Worm (Caenorhabditis elegans) whole organism, late embryonic: ENCODE data around the gene C03A7.13.

Experiments
- C08G9.2 ChIP-seq: sonication (generic microtip); optimal IDR thresholded peaks from 2 replicates; lab custom pipeline; 2016; ENCODE audit warnings: mild to moderate bottlenecking, missing genetic modification characterization, moderate library complexity, missing compliant biosample characterization
- K02D7.2 ChIP-seq: sonication (generic microtip); optimal IDR thresholded peaks from 2 replicates; lab custom pipeline; 2017; ENCODE audit warnings: mild to moderate bottlenecking, missing genetic modification characterization, missing compliant biosample characterization
- K09A11.1 ChIP-seq: sonication (generic microtip); optimal IDR thresholded peaks from 2 replicates; lab custom pipeline; 2017; ENCODE audit warnings: antibody characterized with exemption, mild to moderate bottlenecking, missing genetic modification characterization, missing compliant biosample characterization; ENCODE audit not compliant: insufficient read depth
- T23F11.4 ChIP-seq: fragments of 200-800 bp; sonication (Bioruptor generic); optimal IDR thresholded peaks from 2 replicates; lab custom pipeline; 2018; ENCODE audit warnings: mild to moderate bottlenecking, missing genetic modification characterization, missing compliant biosample characterization
- ama-1 ChIP-seq: fragments of 150-350 bp; optimal IDR thresholded peaks from 2 replicates; lab custom pipeline; 2014
- ceh-14 ChIP-seq: sonication (generic microtip); optimal IDR thresholded peaks from 2 replicates; lab custom pipeline; 2016; ENCODE audit warnings: missing genotype, missing genetic modification characterization, missing compliant biosample characterization
- ceh-18 ChIP-seq: sonication (generic microtip); optimal IDR thresholded peaks from 2 replicates; lab custom pipeline; 2016; ENCODE audit warnings: missing genetic modification characterization, missing compliant biosample characterization
- ceh-24 ChIP-seq: sonication (generic microtip); optimal IDR thresholded peaks from 2 replicates; lab custom pipeline; 2016; ENCODE audit warnings: mild to moderate bottlenecking, missing genetic modification characterization, missing compliant biosample characterization
- ceh-30 ChIP-seq: fragments of 150-350 bp; optimal IDR thresholded peaks from 2 replicates; lab custom pipeline; 2014; ENCODE audit warnings: missing biosample characterization, missing genetic modification characterization
- ceh-45 ChIP-seq: fragments of 200-800 bp; sonication (Bioruptor generic); IDR thresholded peaks from 2 replicates; pipeline ENCODE4 v1.3.6; 2022; ENCODE audit warnings: missing genetic modification reagents, missing genetic modification characterization, missing compliant biosample characterization
- ceh-48 ChIP-seq: sonication (generic microtip); optimal IDR thresholded peaks from 2 replicates; lab custom pipeline; 2016; ENCODE audit warnings: missing genetic modification characterization, inconsistent platforms, missing compliant biosample characterization
- ceh-6 ChIP-seq: fragments of 200-800 bp; sonication (Bioruptor generic); optimal IDR thresholded peaks from 2 replicates; lab custom pipeline; 2018; ENCODE audit warnings: mild to moderate bottlenecking, missing genetic modification characterization, missing compliant biosample characterization
- dmd-4 ChIP-seq: sonication (generic microtip); optimal IDR thresholded peaks from 2 replicates; lab custom pipeline; 2016; ENCODE audit warnings: borderline replicate concordance, missing genetic modification characterization, missing compliant biosample characterization
- elt-2 ChIP-seq: sonication (generic microtip); optimal IDR thresholded peaks from 2 replicates; lab custom pipeline; 2016; ENCODE audit warnings: missing genetic modification reagents, missing genetic modification characterization, missing compliant biosample characterization
- elt-4 ChIP-seq: sonication (generic microtip); optimal IDR thresholded peaks from 2 replicates; lab custom pipeline; 2016; ENCODE audit warnings: missing genetic modification characterization, missing compliant biosample characterization
- ets-4 ChIP-seq: sonication (generic microtip); optimal IDR thresholded peaks from 2 replicates; lab custom pipeline; 2016; ENCODE audit warnings: missing genetic modification characterization, missing compliant biosample characterization
- eyg-1 ChIP-seq: sonication (generic microtip); optimal IDR thresholded peaks from 2 replicates; lab custom pipeline; 2016; ENCODE audit warnings: missing genotype, missing genetic modification characterization, missing compliant biosample characterization
- fax-1 ChIP-seq: sonication (generic microtip); optimal IDR thresholded peaks from 2 replicates; lab custom pipeline; 2016; ENCODE audit warnings: missing genotype, missing genetic modification characterization, missing compliant biosample characterization
- fkh-6 ChIP-seq: sonication (generic microtip); optimal IDR thresholded peaks from 2 replicates; lab custom pipeline; 2016; ENCODE audit warnings: missing genetic modification characterization, missing compliant biosample characterization
- gmeb-2 ChIP-seq: sonication (generic microtip); optimal IDR thresholded peaks from 2 replicates; lab custom pipeline; 2016; ENCODE audit warnings: missing genetic modification characterization, inconsistent platforms, missing compliant biosample characterization
- hlh-15 ChIP-seq: sonication (generic microtip); optimal IDR thresholded peaks from 2 replicates; lab custom pipeline; 2016; ENCODE audit warnings: missing genetic modification characterization, missing compliant biosample characterization
- hlh-30 ChIP-seq: sonication (generic microtip); optimal IDR thresholded peaks from 2 replicates; lab custom pipeline; 2017; ENCODE audit warnings: antibody characterized with exemption, missing genetic modification characterization, missing compliant biosample characterization; ENCODE audit not compliant: insufficient read depth
- hlh-6 ChIP-seq: sonication (generic microtip); optimal IDR thresholded peaks from 2 replicates; lab custom pipeline; 2016; ENCODE audit warnings: missing genotype, missing genetic modification characterization, missing compliant biosample characterization
- hlh-8 ChIP-seq: sonication (generic microtip); optimal IDR thresholded peaks from 2 replicates; lab custom pipeline; 2016; ENCODE audit warnings: missing genotype, missing genetic modification characterization, missing compliant biosample characterization
- lin-11 ChIP-seq: fragments of 200-800 bp; sonication (Bioruptor generic); optimal IDR thresholded peaks from 2 replicates; lab custom pipeline; 2018; ENCODE audit warnings: mild to moderate bottlenecking, missing genetic modification characterization, missing compliant biosample characterization
- mec-3 ChIP-seq: sonication (generic microtip); optimal IDR thresholded peaks from 2 replicates; lab custom pipeline; 2016; ENCODE audit warnings: borderline replicate concordance, missing genetic modification characterization, missing compliant biosample characterization
- nfya-1 ChIP-seq: sonication (generic microtip); optimal IDR thresholded peaks from 2 replicates; lab custom pipeline; 2017; ENCODE audit warnings: missing genetic modification characterization, mild to moderate bottlenecking, missing compliant biosample characterization, antibody characterized with exemption, moderate library complexity
- odd-2 ChIP-seq: sonication (generic microtip); optimal IDR thresholded peaks from 2 replicates; lab custom pipeline; 2017; ENCODE audit warnings: antibody characterized with exemption, mild to moderate bottlenecking, missing genetic modification characterization, missing compliant biosample characterization
- pag-3 ChIP-seq: sonication (generic microtip); optimal IDR thresholded peaks from 2 replicates; lab custom pipeline; 2016; ENCODE audit warnings: missing compliant biosample characterization, missing genetic modification characterization, borderline replicate concordance
- pat-9 ChIP-seq: fragments of 200-800 bp; sonication (Bioruptor generic); optimal IDR thresholded peaks from 2 replicates; lab custom pipeline; 2018; ENCODE audit warnings: mild to moderate bottlenecking, missing genetic modification characterization, moderate library complexity, missing compliant biosample characterization
- pax-1 ChIP-seq: fragments of 150-350 bp; optimal IDR thresholded peaks from 2 replicates; lab custom pipeline; 2014; ENCODE audit warnings: missing biosample characterization, missing genetic modification characterization
- pha-2 ChIP-seq: sonication (generic microtip); optimal IDR thresholded peaks from 2 replicates; lab custom pipeline; 2017; ENCODE audit warnings: mild to moderate bottlenecking, missing genetic modification characterization, missing compliant biosample characterization
- pha-4 ChIP-seq: fragments of 150-350 bp; optimal IDR thresholded peaks from 2 replicates; lab custom pipeline; 2018; ENCODE audit warnings: missing biosample characterization, missing genetic modification reagents, missing genetic modification characterization
- pqm-1 ChIP-seq: sonication (generic microtip); optimal IDR thresholded peaks from 2 replicates; lab custom pipeline; 2016; ENCODE audit warnings: missing genetic modification characterization, missing compliant biosample characterization
- rnt-1 ChIP-seq: sonication (generic microtip); optimal IDR thresholded peaks from 2 replicates; lab custom pipeline; 2016; ENCODE audit warnings: missing genetic modification characterization, missing compliant biosample characterization
- sdc-2 ChIP-seq: sonication (generic microtip); optimal IDR thresholded peaks from 2 replicates; lab custom pipeline; 2016; ENCODE audit warnings: missing genotype, missing genetic modification characterization, missing compliant biosample characterization
- sox-2 ChIP-seq: fragments of 200-800 bp; sonication (Bioruptor generic); IDR thresholded peaks from 2 replicates; pipeline ENCODE4 v1.3.6; 2022; ENCODE audit warnings: missing genetic modification reagents, missing genetic modification characterization, missing compliant biosample characterization
- tbx-2 ChIP-seq: sonication (generic microtip); optimal IDR thresholded peaks from 2 replicates; lab custom pipeline; 2016; ENCODE audit warnings: missing genetic modification characterization, missing compliant biosample characterization
- tbx-7 ChIP-seq: sonication (generic microtip); optimal IDR thresholded peaks from 2 replicates; lab custom pipeline; 2016; ENCODE audit warnings: missing genotype, missing genetic modification characterization, missing compliant biosample characterization
- unc-3 ChIP-seq, 2 experiments: fragments of 200-800 bp in 1 of 2; sonication (Bioruptor generic) in 1 of 2; sonication (generic microtip) in 1 of 2; conservative IDR thresholded peaks in 1 of 2; optimal IDR thresholded peaks in 1 of 2; 2 replicates each; pipeline versions ENCODE4 v1.3.6 to Lab custom; 2016 to 2022; ENCODE audit warnings: missing compliant biosample characterization in 2 of 2, missing genetic modification characterization in 2 of 2, missing genetic modification reagents in 1 of 2
- unc-42 ChIP-seq: sonication (generic microtip); optimal IDR thresholded peaks from 2 replicates; lab custom pipeline; 2016; ENCODE audit warnings: missing genotype, missing genetic modification characterization, missing compliant biosample characterization
- ztf-16 ChIP-seq: sonication (generic microtip); optimal IDR thresholded peaks from 2 replicates; lab custom pipeline; 2017; ENCODE audit warnings: missing genetic modification characterization, missing compliant biosample characterization

Gene C03A7.13

ce11 chrV:5169586-5169985 is 22.8 kb downstream of the C03A7.13 start, which contains the start of gene srt-64:
Gene srt-64, minus strand, starts transcription at chrV:5169686.
- TF ChIP-seq dmd-4 (tag; lab: Kevin White, UChicago), result no peak
- no peak for TF ChIP-seq ceh-14 (tag; lab: Kevin White, UChicago)
- no peak for TF ChIP-seq ceh-24 (tag; lab: Kevin White, UChicago)
- no peak for TF ChIP-seq hlh-6

DNA sequence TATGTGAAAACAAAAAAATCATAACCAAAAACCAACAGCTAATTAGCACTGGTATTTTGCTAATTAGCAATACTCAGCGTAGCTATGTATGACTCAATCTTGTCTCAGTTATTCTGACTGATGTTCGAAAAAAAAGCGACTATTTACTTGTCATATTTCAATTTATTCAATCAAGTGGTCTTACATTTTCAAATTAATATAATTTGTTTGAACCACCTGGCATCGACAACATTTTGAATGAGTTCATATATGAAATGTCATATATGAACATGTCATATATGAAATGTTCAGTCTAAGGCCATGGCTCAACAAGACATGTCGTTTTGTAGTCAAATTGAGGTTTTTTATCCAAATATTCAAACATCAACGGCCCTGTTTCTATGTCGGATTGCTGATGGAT is 26.9 kb downstream of the C03A7.13 start, which contains the start of gene srw-140:
Gene srw-140, plus strand, starts transcription at position 301 of the 400 bp plus-strand sequence.
- TF ChIP-seq pha-2 (tag; lab: Kevin White, UChicago) (no peak), K02D7.2 (tag; lab: Kevin White, UChicago) (no peak), pag-3 (tag; lab: Kevin White, UChicago) (no peak), ceh-6 (no peak), ztf-16 (no peak), elt-2 (no peak), tbx-2 (tag; lab: Kevin White, UChicago) (no peak), pqm-1 (no peak), ceh-30 (tag; lab: Kevin White, UChicago) (no peak), K09A11.1 (tag; lab: Kevin White, UChicago) (no peak), ama-1 (lab: Kevin White, UChicago) (no peak)

DNA sequence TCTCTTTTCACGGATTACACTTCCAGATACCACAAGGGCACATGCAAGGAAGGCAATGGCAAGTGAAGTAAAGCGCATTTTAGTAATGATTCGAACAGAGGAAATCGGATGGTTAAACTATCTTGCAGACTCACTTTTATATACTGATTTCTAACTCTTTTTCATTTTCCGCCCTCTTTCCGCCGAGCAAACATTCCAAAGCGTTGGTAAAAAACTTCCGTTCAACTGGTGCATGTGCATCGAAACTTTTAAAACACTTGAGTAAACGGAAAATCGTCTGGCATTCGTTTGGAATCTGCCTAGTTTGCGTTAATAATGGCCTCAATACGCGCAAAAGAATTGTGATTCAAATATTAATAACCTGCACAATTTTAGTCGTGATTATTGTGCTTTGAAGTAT is 27.7 kb downstream of the C03A7.13 start, which contains the start of gene abu-7:
Gene abu-7, minus strand, starts transcription at position 101 of the 400 bp plus-strand sequence.
- TF ChIP-seq pqm-1, result no peak
- TF ChIP-seq fkh-6, result no peak
- no peak for TF ChIP-seq T23F11.4
- no peak for TF ChIP-seq dmd-4 (tag; lab: Kevin White, UChicago)
- no peak for TF ChIP-seq pat-9 (tag; lab: Kevin White, UChicago)
- TF ChIP-seq fax-1 (tag; lab: Kevin White, UChicago), result no peak
- no peak for TF ChIP-seq ets-4
- TF ChIP-seq ceh-45 (GFP tag; lab: Robert Waterston, UW), result no peak
- TF ChIP-seq pax-1 (tag; lab: Kevin White, UChicago), result no peak
- no peak for TF ChIP-seq elt-4 (tag; lab: Kevin White, UChicago)
- TF ChIP-seq unc-3 (GFP tag; conservative IDR thresholded peaks at IDR 0.05; lab: Robert Waterston, UW), result no peak
- TF ChIP-seq unc-3 (tag; optimal IDR thresholded peaks at IDR 0.05; lab: Kevin White, UChicago), result no peak
- TF ChIP-seq hlh-8 (tag; lab: Kevin White, UChicago), result no peak
- TF ChIP-seq elt-2, result no peak
- no peak for TF ChIP-seq nfya-1
- TF ChIP-seq gmeb-2 (tag; lab: Kevin White, UChicago), result no peak
- no peak for TF ChIP-seq unc-42
- no peak for TF ChIP-seq eyg-1 (tag; lab: Kevin White, UChicago)
- TF ChIP-seq, all 69 proteins: peak for 0

- TF ChIP-seq rnt-1 (tag; lab: Kevin White, UChicago), result no peak
- TF ChIP-seq pqm-1, result no peak
- TF ChIP-seq sox-2 (GFP tag; lab: Robert Waterston, UW), result no peak
- TF ChIP-seq mec-3 (tag; lab: Kevin White, UChicago), result no peak
- TF ChIP-seq ceh-30 (tag; lab: Kevin White, UChicago), result no peak
- TF ChIP-seq lin-11 (tag; lab: Kevin White, UChicago), result no peak
- no peak for TF ChIP-seq pat-9 (tag; lab: Kevin White, UChicago)
- TF ChIP-seq ceh-48 (tag; lab: Kevin White, UChicago), result no peak
- no peak for TF ChIP-seq pag-3 (tag; lab: Kevin White, UChicago)
- no peak for TF ChIP-seq ceh-18 (tag; lab: Kevin White, UChicago)
- no peak for TF ChIP-seq hlh-30 (tag; lab: Kevin White, UChicago)
- TF ChIP-seq hlh-15 (tag; lab: Kevin White, UChicago), result no peak
- no peak for TF ChIP-seq odd-2
- no peak for TF ChIP-seq ceh-45 (GFP tag; lab: Robert Waterston, UW)
- no peak for TF ChIP-seq sdc-2 (tag; lab: Kevin White, UChicago)
- TF ChIP-seq tbx-7, result no peak
- no peak for TF ChIP-seq pha-4 (tag; lab: Kevin White, UChicago)
- no peak for TF ChIP-seq C08G9.2
Measured at ce11 chrV:5161792-5162191, 30.6 kb downstream of the C03A7.13 start, which contains the start of gene abu-6. Gene abu-6, minus strand, starts transcription at chrV:5161892.
